Fruit fly (Drosophila melanogaster) whole organism, prepupa: ENCODE measurements around the gene Tdh.

Source experiments
- Blimp-1 ChIP-seq: fragments of 200-800 bp; sonication (Bioruptor generic); optimal IDR thresholded peaks from 3 replicates; lab custom pipeline; 2017; ENCODE audit warnings: missing biosample characterization, missing genetic modification characterization, mild to moderate bottlenecking, moderate library complexity, missing genetic modification reagents
- CG10669 ChIP-seq: fragments of 200-800 bp; sonication (Bioruptor generic); optimal IDR thresholded peaks from 3 replicates; lab custom pipeline; 2018; ENCODE audit warnings: missing biosample characterization, mild to moderate bottlenecking, missing genetic modification characterization, moderate library complexity
- CG11294 ChIP-seq: fragments of 200-800 bp; sonication (Bioruptor generic); IDR thresholded peaks from 2 replicates; pipeline ENCODE4 v1.3.6; 2022; ENCODE audit warnings: missing biosample characterization, missing genetic modification characterization
- CG11762 ChIP-seq: fragments of 200-800 bp; sonication (Bioruptor generic); optimal IDR thresholded peaks from 3 replicates; lab custom pipeline; 2016; ENCODE audit warnings: missing biosample characterization, missing genetic modification characterization; ENCODE audit not compliant: insufficient read depth
- CG15336 ChIP-seq: fragments of 200-800 bp; sonication (Bioruptor generic); IDR thresholded peaks from 2 replicates; pipeline ENCODE4 v1.3.6; 2022; ENCODE audit warnings: missing biosample characterization, missing genetic modification characterization
- CG1621 ChIP-seq: fragments of 200-800 bp; sonication (Bioruptor generic); optimal IDR thresholded peaks from 3 replicates; lab custom pipeline; 2018; ENCODE audit warnings: missing biosample characterization, mild to moderate bottlenecking, missing genetic modification characterization
- CG16779 ChIP-seq: fragments of 200-800 bp; sonication (Bioruptor generic); optimal IDR thresholded peaks from 3 replicates; lab custom pipeline; 2017; ENCODE audit warnings: missing biosample characterization, mild to moderate bottlenecking, missing genetic modification characterization
- CG3032 ChIP-seq: fragments of 200-800 bp; optimal IDR thresholded peaks from 2 replicates; lab custom pipeline; 2019; ENCODE audit warnings: missing biosample characterization, mild to moderate bottlenecking, missing genetic modification characterization, moderate library complexity
- CG31627 ChIP-seq: fragments of 200-800 bp; sonication (Bioruptor generic); optimal IDR thresholded peaks from 3 replicates; lab custom pipeline; 2016; ENCODE audit warnings: missing biosample characterization, missing genetic modification characterization
- CG32006 ChIP-seq: fragments of 200-800 bp; sonication (Bioruptor generic); optimal IDR thresholded peaks from 3 replicates; lab custom pipeline; 2017; ENCODE audit warnings: missing biosample characterization, mild to moderate bottlenecking, missing genetic modification characterization
- CG3919 ChIP-seq: fragments of 200-800 bp; sonication (Bioruptor generic); optimal IDR thresholded peaks from 3 replicates; lab custom pipeline; 2016; ENCODE audit warnings: missing biosample characterization, missing genetic modification characterization
- CG6163 ChIP-seq: fragments of 200-800 bp; sonication (Bioruptor generic); IDR thresholded peaks from 3 replicates; pipeline ENCODE4 v1.3.6; 2022; ENCODE audit warnings: missing biosample characterization, missing genetic modification characterization
- CG6276 ChIP-seq: fragments of 200-800 bp; sonication (Bioruptor generic); optimal IDR thresholded peaks from 2 replicates; lab custom pipeline; 2017; ENCODE audit warnings: missing biosample characterization, mild to moderate bottlenecking, missing genetic modification characterization
- CG6792 ChIP-seq: fragments of 200-800 bp; sonication (Bioruptor generic); optimal IDR thresholded peaks from 3 replicates; lab custom pipeline; 2016; ENCODE audit warnings: missing biosample characterization, missing genetic modification characterization
- CG6854 ChIP-seq: fragments of 200-800 bp; sonication (Bioruptor generic); optimal IDR thresholded peaks from 2 replicates; lab custom pipeline; 2017; ENCODE audit warnings: missing biosample characterization, mild to moderate bottlenecking, missing genetic modification characterization
- CG7368 ChIP-seq: fragments of 200-800 bp; sonication (Bioruptor generic); optimal IDR thresholded peaks from 3 replicates; lab custom pipeline; 2016; ENCODE audit warnings: missing biosample characterization, missing genetic modification characterization
- CG8119 ChIP-seq: fragments of 200-800 bp; sonication (Bioruptor generic); IDR thresholded peaks from 3 replicates; pipeline ENCODE4 v1.3.6; 2022; ENCODE audit warnings: missing biosample characterization, missing genetic modification characterization
- CG8319 ChIP-seq: fragments of 200-800 bp; sonication (Bioruptor generic); optimal IDR thresholded peaks from 3 replicates; lab custom pipeline; 2016; ENCODE audit warnings: missing biosample characterization, missing genetic modification characterization
- CG8632 ChIP-seq: fragments of 200-800 bp; sonication (Bioruptor generic); optimal IDR thresholded peaks from 3 replicates; lab custom pipeline; 2016; ENCODE audit warnings: missing biosample characterization, missing genetic modification characterization
- CG9139 ChIP-seq: fragments of 200-800 bp; sonication (Bioruptor generic); optimal IDR thresholded peaks from 3 replicates; lab custom pipeline; 2017; ENCODE audit warnings: missing biosample characterization, mild to moderate bottlenecking, missing genetic modification characterization
- Eip75B ChIP-seq: fragments of 200-800 bp; sonication (Bioruptor generic); optimal IDR thresholded peaks from 3 replicates; lab custom pipeline; 2016; ENCODE audit warnings: missing biosample characterization, missing genetic modification characterization
- Eip78C ChIP-seq: fragments of 200-800 bp; sonication (Bioruptor generic); peaks from one replicate; lab custom pipeline; 2016; ENCODE audit warnings: missing biosample characterization, missing genetic modification characterization
- Eip93F ChIP-seq: fragments of 200-800 bp; sonication (Bioruptor generic); optimal IDR thresholded peaks from 2 replicates; lab custom pipeline; 2016; ENCODE audit warnings: missing biosample characterization, mild to moderate bottlenecking, missing genetic modification characterization
- Ets21C ChIP-seq: fragments of 200-800 bp; sonication (Bioruptor generic); optimal IDR thresholded peaks from 3 replicates; lab custom pipeline; 2016; ENCODE audit warnings: missing biosample characterization, missing genetic modification characterization
- Gug ChIP-seq: fragments of 200-800 bp; sonication (Bioruptor generic); IDR thresholded peaks from 2 replicates; pipeline ENCODE4 v1.3.6; 2022; ENCODE audit warnings: missing biosample characterization, missing genetic modification characterization
- Hr39 ChIP-seq: fragments of 200-800 bp; sonication (Bioruptor generic); optimal IDR thresholded peaks from 2 replicates; lab custom pipeline; 2016; ENCODE audit warnings: missing biosample characterization, missing genetic modification characterization
- Hr4 ChIP-seq: fragments of 200-800 bp; sonication (Bioruptor generic); optimal IDR thresholded peaks from 3 replicates; lab custom pipeline; 2016; ENCODE audit warnings: missing biosample characterization, missing genetic modification characterization
- Lpt ChIP-seq: fragments of 200-800 bp; sonication (Bioruptor generic); optimal IDR thresholded peaks from 3 replicates; lab custom pipeline; 2016; ENCODE audit warnings: missing biosample characterization, missing genetic modification characterization
- Met ChIP-seq: fragments of 200-800 bp; sonication (Bioruptor generic); optimal IDR thresholded peaks from 3 replicates; lab custom pipeline; 2016; ENCODE audit warnings: missing biosample characterization, missing genetic modification characterization
- OdsH ChIP-seq: fragments of 200-800 bp; sonication (Bioruptor generic); optimal IDR thresholded peaks from 3 replicates; lab custom pipeline; 2016; ENCODE audit warnings: missing biosample characterization, missing genetic modification characterization
- Sox102F ChIP-seq: fragments of 200-800 bp; sonication (Bioruptor generic); optimal IDR thresholded peaks from 2 replicates; lab custom pipeline; 2016; ENCODE audit warnings: missing biosample characterization, mild to moderate bottlenecking, missing genetic modification characterization
- acj6 ChIP-seq: fragments of 200-800 bp; sonication (Bioruptor generic); optimal IDR thresholded peaks from 3 replicates; lab custom pipeline; 2016; ENCODE audit warnings: missing biosample characterization, missing genetic modification characterization
- dac ChIP-seq: fragments of 200-800 bp; sonication (Bioruptor generic); optimal IDR thresholded peaks from 2 replicates; lab custom pipeline; 2017; ENCODE audit warnings: missing biosample characterization, mild to moderate bottlenecking, missing genetic modification characterization
- dsx ChIP-seq: fragments of 200-800 bp; optimal IDR thresholded peaks from 3 replicates; lab custom pipeline; 2019; ENCODE audit warnings: missing biosample characterization, mild to moderate bottlenecking, missing genetic modification characterization, moderate library complexity; ENCODE audit not compliant: poor library complexity, severe bottlenecking
- eg ChIP-seq: fragments of 200-800 bp; sonication (Bioruptor generic); IDR thresholded peaks from 3 replicates; pipeline ENCODE4 v1.3.6; 2022; ENCODE audit warnings: missing biosample characterization, missing genetic modification characterization
- esn ChIP-seq: fragments of 200-800 bp; sonication (Bioruptor generic); optimal IDR thresholded peaks from 2 replicates; lab custom pipeline; 2016; ENCODE audit warnings: missing biosample characterization, mild to moderate bottlenecking, missing genetic modification characterization, moderate library complexity
- fd59A ChIP-seq: fragments of 200-800 bp; sonication (Bioruptor generic); optimal IDR thresholded peaks from 2 replicates; lab custom pipeline; 2017; ENCODE audit warnings: missing biosample characterization, mild to moderate bottlenecking, missing genetic modification characterization, missing genetic modification reagents
- fd85E ChIP-seq: fragments of 200-800 bp; sonication (Bioruptor generic); optimal IDR thresholded peaks from 3 replicates; lab custom pipeline; 2016; ENCODE audit warnings: missing biosample characterization, missing genetic modification characterization
- fkh ChIP-seq: fragments of 200-800 bp; sonication (Bioruptor generic); optimal IDR thresholded peaks from 3 replicates; lab custom pipeline; 2017; ENCODE audit warnings: missing biosample characterization, mild to moderate bottlenecking, missing genetic modification characterization, moderate library complexity
- salr ChIP-seq, 2 experiments: fragments of 200-800 bp; sonication (Bioruptor generic); optimal IDR thresholded peaks; 3 replicates each; lab custom pipeline; 2016 to 2018; ENCODE audit warnings: missing biosample characterization in 2 of 2, missing genetic modification characterization in 2 of 2, mild to moderate bottlenecking in 1 of 2
- spab ChIP-seq: fragments of 200-800 bp; sonication (Bioruptor generic); optimal IDR thresholded peaks from 2 replicates; lab custom pipeline; 2017; ENCODE audit warnings: missing biosample characterization, mild to moderate bottlenecking, missing genetic modification characterization, missing genetic modification reagents
- ss ChIP-seq, 2 experiments: fragments of 200-800 bp; sonication (Bioruptor generic); optimal IDR thresholded peaks; 2 replicates in 1 of 2; 3 replicates in 1 of 2; lab custom pipeline; 2017 to 2018; ENCODE audit warnings: mild to moderate bottlenecking in 2 of 2, missing biosample characterization in 2 of 2, missing genetic modification characterization in 2 of 2, moderate library complexity in 1 of 2
- svp ChIP-seq: fragments of 200-800 bp; sonication (Bioruptor generic); peaks from one replicate; lab custom pipeline; 2016; ENCODE audit warnings: missing biosample characterization, missing genetic modification characterization
- topi ChIP-seq: fragments of 200-800 bp; sonication (Bioruptor generic); optimal IDR thresholded peaks from 3 replicates; lab custom pipeline; 2016; ENCODE audit warnings: missing biosample characterization, missing genetic modification characterization
- vri ChIP-seq: fragments of 200-800 bp; sonication (Bioruptor generic); optimal IDR thresholded peaks from 3 replicates; lab custom pipeline; 2016; ENCODE audit warnings: missing biosample characterization, mild to moderate bottlenecking, missing genetic modification characterization

Tdh gene

DNA sequence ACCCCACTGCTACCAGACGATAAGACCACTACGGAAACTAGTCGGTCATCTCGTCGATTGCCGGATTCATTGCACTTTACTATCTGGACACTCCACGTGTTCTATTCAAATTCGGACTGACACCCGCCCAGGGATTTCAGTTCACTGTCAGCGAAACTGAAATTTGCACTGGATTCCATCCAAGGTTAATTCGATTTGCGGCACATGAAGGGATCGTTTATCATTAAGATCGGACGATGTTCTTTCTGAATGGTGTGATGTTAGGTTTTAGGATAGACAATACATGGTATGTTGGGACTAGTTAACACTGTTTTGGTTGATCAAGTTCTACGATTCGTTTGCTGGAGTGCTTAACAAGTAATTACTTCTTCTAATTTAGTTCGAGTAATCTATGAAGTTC is 803 bp upstream of the Tdh start, which contains the start of gene CG42764:
Gene CG42764, minus strand, starts transcription at position 101 of the 400 bp plus-strand sequence.
- TF ChIP-seq spab (no peak), CG6792 (no peak), CG6163 (GFP tag; lab: Robert Waterston, UW) (no peak), CG32006 (GFP tag; lab: Kevin White, UChicago) (no peak), CG8632 (GFP tag; lab: Kevin White, UChicago) (no peak), fd59A (GFP tag; lab: Kevin White, UChicago) (no peak), Sox102F (GFP tag; lab: Kevin White, UChicago) (no peak), topi (GFP tag; lab: Kevin White, UChicago) (no peak), dsx (no peak), Met (no peak), CG16779 (tag; lab: Kevin White, UChicago) (no peak), Eip75B (no peak), Lpt (GFP tag; lab: Kevin White, UChicago) (no peak)

DNA sequence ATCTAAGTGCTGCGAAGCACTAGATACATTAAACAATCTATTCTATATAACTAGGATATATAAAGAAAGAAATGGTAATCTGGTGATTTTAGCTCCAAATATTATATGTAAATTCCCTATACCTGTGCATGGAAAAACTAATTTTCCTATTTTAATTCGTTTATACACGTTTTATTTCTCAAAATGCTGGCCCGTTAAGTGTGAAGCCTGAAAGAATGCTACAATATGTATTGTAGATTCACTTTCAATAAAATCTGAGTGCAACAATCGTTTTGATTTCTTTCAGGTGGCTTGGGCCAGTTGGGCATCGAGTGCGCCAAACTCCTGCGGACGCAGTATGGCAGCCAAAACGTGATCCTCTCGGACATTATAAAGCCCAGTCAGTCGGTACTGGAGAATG is 689 bp downstream of the Tdh start:
- TF ChIP-seq Blimp-1 (GFP tag; lab: Kevin White, UChicago) (peak; percentile 49), CG7368 (GFP tag; lab: Kevin White, UChicago) (no peak), Hr39 (no peak), eg (GFP tag; lab: Robert Waterston, UW) (no peak), Eip93F (GFP tag; lab: Kevin White, UChicago) (no peak), fd59A (GFP tag; lab: Kevin White, UChicago) (no peak), CG11762 (no peak), CG3032 (tag; lab: Kevin White, UChicago) (no peak), fkh (GFP tag; lab: Kevin White, UChicago) (no peak)
- TF ChIP-seq, all 60 proteins: peak for 1

DNA sequence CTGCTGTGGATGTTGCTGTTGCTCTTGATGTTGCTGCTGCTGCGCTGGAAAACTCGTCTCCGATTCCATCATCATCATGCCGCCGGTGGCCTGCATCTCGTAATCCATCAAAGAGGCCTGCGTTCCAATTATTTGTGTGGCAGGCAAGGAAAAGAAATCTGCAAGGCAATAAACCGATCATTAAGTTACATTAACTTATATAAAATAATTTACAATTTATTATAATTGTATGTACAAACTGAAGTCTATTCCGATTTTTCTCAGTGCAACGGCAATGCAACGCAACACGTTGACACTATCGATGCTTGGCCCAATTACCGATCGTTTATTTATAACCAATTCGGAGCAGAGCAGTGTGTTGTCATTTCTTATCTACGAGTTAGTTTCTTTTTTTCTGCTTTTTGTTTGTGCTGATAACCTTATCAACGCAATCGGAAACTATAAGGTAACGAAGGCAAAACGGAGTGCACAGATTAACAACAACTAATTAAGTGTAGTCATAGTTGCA is 4.3 kb downstream of the Tdh start:
- no peak for TF ChIP-seq CG31627 (GFP tag; lab: Kevin White, UChicago)
- peak; percentile 50 for TF ChIP-seq CG6276 (GFP tag; lab: Kevin White, UChicago)
- peak; percentile 37 for TF ChIP-seq fd59A (GFP tag; lab: Kevin White, UChicago)
- TF ChIP-seq CG8119: peak; percentile 49; the same call in 2 of the 3 replicates
- TF ChIP-seq vri (GFP tag; lab: Kevin White, UChicago): no peak
- TF ChIP-seq CG10669: peak; percentile 38
- peak; percentile 82 for TF ChIP-seq eg (GFP tag; lab: Robert Waterston, UW)
- no peak for TF ChIP-seq Eip93F (GFP tag; lab: Kevin White, UChicago)
- peak; percentile 76 for TF ChIP-seq CG15336 (GFP tag; lab: Robert Waterston, UW)
- no peak for TF ChIP-seq CG1621 (tag; lab: Kevin White, UChicago)
- peak; percentile 9 for TF ChIP-seq CG6792
- TF ChIP-seq CG6854 (GFP tag; lab: Kevin White, UChicago): no peak
- TF ChIP-seq Lpt (GFP tag; lab: Kevin White, UChicago): peak; percentile 1
- TF ChIP-seq CG3032 (tag; lab: Kevin White, UChicago): no peak
- TF ChIP-seq Gug (GFP tag; lab: Robert Waterston, UW): peak; percentile 48
- no peak for TF ChIP-seq dsx
- TF ChIP-seq acj6: peak; percentile 8
- no peak for TF ChIP-seq Hr4
- no peak for TF ChIP-seq CG8319 (GFP tag; lab: Kevin White, UChicago)
- TF ChIP-seq dac (GFP tag; lab: Kevin White, UChicago): peak; percentile 12
- no peak for TF ChIP-seq CG16779 (tag; lab: Kevin White, UChicago)
- TF ChIP-seq fd85E: no peak
- no peak for TF ChIP-seq Ets21C
- peak in 1 of 2 experiments; percentile 42 for TF ChIP-seq salr (GFP tag; optimal IDR thresholded peaks at IDR 0.05; lab: Kevin White, UChicago)
- peak; percentile 68 for TF ChIP-seq CG32006 (GFP tag; lab: Kevin White, UChicago)
- TF ChIP-seq Sox102F (GFP tag; lab: Kevin White, UChicago): no peak
- TF ChIP-seq CG3919 (GFP tag; lab: Kevin White, UChicago): peak; percentile 47
- no peak for TF ChIP-seq svp (GFP tag; lab: Kevin White, UChicago)
- peak; percentile 81 for TF ChIP-seq CG6163 (GFP tag; lab: Robert Waterston, UW)
- TF ChIP-seq Eip78C (GFP tag; lab: Kevin White, UChicago): peak; percentile 75
- TF ChIP-seq OdsH (GFP tag; lab: Kevin White, UChicago): peak; percentile 39
- no peak for TF ChIP-seq CG9139
- no peak for TF ChIP-seq esn (GFP tag; lab: Kevin White, UChicago)
- peak; percentile 24 for TF ChIP-seq CG8632 (GFP tag; lab: Kevin White, UChicago)
- peak; percentile 22 for TF ChIP-seq CG7368 (GFP tag; lab: Kevin White, UChicago)
- TF ChIP-seq CG11294: peak; percentile 49; the same call in 1 of the 2 replicates
- TF ChIP-seq ss (GFP tag; optimal IDR thresholded peaks at IDR 0.05; lab: Kevin White, UChicago): no peak
- TF ChIP-seq Met: no peak
- TF ChIP-seq CG11762: no peak
